Fruit fly (Drosophila melanogaster) whole organism, wandering third instar larva: ENCODE measurements around the gene CG1998.
A peak's percentile ranks its signal among the peaks of the same experiment; 100 is the strongest.

Source experiments
- Abd-B ChIP-seq: fragments of >200 bp; optimal IDR thresholded peaks from 2 replicates; lab custom pipeline; 2017; ENCODE audit warnings: missing biosample characterization, missing genetic modification characterization
- CG32264 ChIP-seq: fragments of 200-800 bp; sonication (Bioruptor generic); optimal IDR thresholded peaks from 2 replicates; lab custom pipeline; 2016; ENCODE audit warnings: missing biosample characterization, missing genetic modification characterization
- CG9705 ChIP-seq: fragments of 200-800 bp; sonication (Bioruptor generic); optimal IDR thresholded peaks from 2 replicates; lab custom pipeline; 2018; ENCODE audit warnings: missing biosample characterization, mild to moderate bottlenecking, missing genetic modification characterization
- CrebA ChIP-seq: fragments of 200-800 bp; sonication (Bioruptor generic); optimal IDR thresholded peaks from 2 replicates; lab custom pipeline; 2016; ENCODE audit warnings: missing biosample characterization, mild to moderate bottlenecking, missing genetic modification characterization, borderline replicate concordance
- Dfd ChIP-seq: fragments of >200 bp; optimal IDR thresholded peaks from 2 replicates; lab custom pipeline; 2017; ENCODE audit warnings: missing biosample characterization, missing genetic modification characterization
- Dif ChIP-seq: fragments of 200-275, 200-300 bp; sonication (Bioruptor generic); optimal IDR thresholded peaks from 2 replicates; lab custom pipeline; 2018; ENCODE audit warnings: missing biosample characterization, missing genetic modification characterization; ENCODE audit not compliant: partially characterized antibody
- GATAd ChIP-seq: sonication (Bioruptor generic); optimal IDR thresholded peaks from 2 replicates; lab custom pipeline; 2016; ENCODE audit warnings: missing biosample characterization, missing genetic modification characterization
- HLH106 ChIP-seq: fragments of 200-800 bp; optimal IDR thresholded peaks from 3 replicates; lab custom pipeline; 2019; ENCODE audit warnings: missing biosample characterization, mild to moderate bottlenecking, missing genetic modification characterization, moderate library complexity
- Hnf4 ChIP-seq: fragments of 200-800 bp; sonication (Bioruptor generic); optimal IDR thresholded peaks from 2 replicates; lab custom pipeline; 2016; ENCODE audit warnings: missing biosample characterization, mild to moderate bottlenecking, missing genetic modification characterization
- Hr78 ChIP-seq: fragments of >200 bp; optimal IDR thresholded peaks from 2 replicates; lab custom pipeline; 2017; ENCODE audit warnings: missing biosample characterization, missing genetic modification characterization
- Hr83 ChIP-seq: fragments of 200-300 bp; sonication (Bioruptor generic); optimal IDR thresholded peaks from 2 replicates; lab custom pipeline; 2016; ENCODE audit warnings: missing biosample characterization, mild to moderate bottlenecking, missing genetic modification characterization, moderate library complexity; ENCODE audit not compliant: poor library complexity, severe bottlenecking
- Jra ChIP-seq: sonication (Bioruptor generic); optimal IDR thresholded peaks from 2 replicates; lab custom pipeline; 2016; ENCODE audit warnings: missing biosample characterization, missing genetic modification characterization
- Mio ChIP-seq: sonication (Bioruptor generic); optimal IDR thresholded peaks from 2 replicates; lab custom pipeline; 2016; ENCODE audit warnings: missing biosample characterization, missing genetic modification characterization
- Myc ChIP-seq: fragments of >200 bp; optimal IDR thresholded peaks from 2 replicates; lab custom pipeline; 2017
- N ChIP-seq: fragments of >200 bp; optimal IDR thresholded peaks from 2 replicates; lab custom pipeline; 2018; ENCODE audit warnings: missing biosample characterization, missing external identifiers, missing genetic modification characterization
- OdsH ChIP-seq: fragments of 200-800 bp; sonication (Bioruptor generic); optimal IDR thresholded peaks from 2 replicates; lab custom pipeline; 2016; ENCODE audit warnings: missing biosample characterization, mild to moderate bottlenecking, missing genetic modification characterization
- Rel ChIP-seq, 2 experiments: fragments of 200-800 bp; sonication (Bioruptor generic) in 1 of 2; optimal IDR thresholded peaks; 2 replicates in 1 of 2; 3 replicates in 1 of 2; lab custom pipeline; 2016 to 2019; ENCODE audit warnings: mild to moderate bottlenecking in 2 of 2, missing biosample characterization in 2 of 2, missing genetic modification characterization in 2 of 2, moderate library complexity in 1 of 2
- Sp1 ChIP-seq: fragments of 200-800 bp; sonication (Bioruptor generic); optimal IDR thresholded peaks from 3 replicates; lab custom pipeline; 2019; ENCODE audit warnings: missing biosample characterization, mild to moderate bottlenecking, missing genetic modification characterization, moderate library complexity
- Vsx2 ChIP-seq: fragments of 200-300, 225-300 bp; sonication (Bioruptor generic); optimal IDR thresholded peaks from 2 replicates; lab custom pipeline; 2018; ENCODE audit warnings: missing biosample characterization, missing genetic modification characterization; ENCODE audit not compliant: partially characterized antibody
- br ChIP-seq: fragments of 200-800 bp; sonication (Bioruptor generic); optimal IDR thresholded peaks from 2 replicates; lab custom pipeline; 2016; ENCODE audit warnings: missing biosample characterization, missing genetic modification characterization
- brk ChIP-seq: fragments of 200-800 bp; sonication (Bioruptor generic); optimal IDR thresholded peaks from 2 replicates; lab custom pipeline; 2016; ENCODE audit warnings: missing biosample characterization, mild to moderate bottlenecking, missing genetic modification characterization
- dl ChIP-seq, 2 experiments: fragments of 175-275, 200-275 bp in 1 of 2; fragments of 200-275 bp in 1 of 2; sonication (Bioruptor generic); optimal IDR thresholded peaks; lab custom pipeline; 2018; ENCODE audit warnings: mild to moderate bottlenecking in 2 of 2, missing biosample characterization in 2 of 2, missing genetic modification characterization in 2 of 2, moderate library complexity in 2 of 2; ENCODE audit not compliant: partially characterized antibody in 2 of 2, insufficient read depth in 1 of 2
- dmrt93B ChIP-seq: fragments of 200-800 bp; sonication (Bioruptor generic); optimal IDR thresholded peaks from 2 replicates; lab custom pipeline; 2018; ENCODE audit warnings: missing biosample characterization, mild to moderate bottlenecking, missing genetic modification characterization
- dsf ChIP-seq: sonication (Bioruptor generic); optimal IDR thresholded peaks from 2 replicates; lab custom pipeline; 2016; ENCODE audit warnings: missing biosample characterization, missing genetic modification characterization, borderline replicate concordance
- ey ChIP-seq: fragments of 200-800 bp; sonication (Bioruptor generic); optimal IDR thresholded peaks from 2 replicates; lab custom pipeline; 2016; ENCODE audit warnings: missing biosample characterization, missing genetic modification characterization
- foxo ChIP-seq, 2 experiments: fragments of 200-800 bp; sonication (Bioruptor generic); optimal IDR thresholded peaks; 2 replicates in 1 of 2; 3 replicates in 1 of 2; lab custom pipeline; 2016 to 2017; ENCODE audit warnings: missing biosample characterization in 2 of 2, missing genetic modification characterization in 2 of 2
- fru ChIP-seq: fragments of 200-800 bp; sonication (Bioruptor generic); optimal IDR thresholded peaks from 3 replicates; lab custom pipeline; 2016; ENCODE audit warnings: missing biosample characterization, mild to moderate bottlenecking, missing genetic modification characterization
- h ChIP-seq: fragments of 200-800 bp; sonication (Bioruptor generic); optimal IDR thresholded peaks from 3 replicates; lab custom pipeline; 2016; ENCODE audit warnings: missing biosample characterization, mild to moderate bottlenecking, missing genetic modification characterization
- jim ChIP-seq: fragments of 175-275, 200-325 bp; sonication (Bioruptor generic); optimal IDR thresholded peaks from 2 replicates; lab custom pipeline; 2016; ENCODE audit warnings: missing biosample characterization, mild to moderate bottlenecking, missing genetic modification characterization
- lola ChIP-seq: fragments of >200 bp; optimal IDR thresholded peaks from 2 replicates; lab custom pipeline; 2017; ENCODE audit warnings: missing biosample characterization, missing genetic modification characterization
- pan ChIP-seq: fragments of >200 bp; optimal IDR thresholded peaks from 2 replicates; lab custom pipeline; 2017
- psq ChIP-seq: fragments of 200-800 bp; sonication (Bioruptor generic); optimal IDR thresholded peaks from 3 replicates; lab custom pipeline; 2017; ENCODE audit warnings: missing biosample characterization, mild to moderate bottlenecking, missing genetic modification characterization, moderate library complexity
- rgr ChIP-seq: fragments of 200-800 bp; sonication (Bioruptor generic); optimal IDR thresholded peaks from 3 replicates; lab custom pipeline; 2016; ENCODE audit warnings: missing biosample characterization, mild to moderate bottlenecking, missing genetic modification characterization
- sage ChIP-seq: fragments of 200-800 bp; sonication (Bioruptor generic); optimal IDR thresholded peaks from 2 replicates; lab custom pipeline; 2016; ENCODE audit warnings: missing biosample characterization, mild to moderate bottlenecking, missing genetic modification characterization
- sv ChIP-seq: fragments of 200-800 bp; sonication (Bioruptor generic); optimal IDR thresholded peaks from 3 replicates; lab custom pipeline; 2016; ENCODE audit warnings: missing biosample characterization, missing genetic modification characterization
- tai ChIP-seq: sonication (Bioruptor generic); optimal IDR thresholded peaks from 2 replicates; lab custom pipeline; 2016; ENCODE audit warnings: missing biosample characterization, missing genetic modification characterization
- usp ChIP-seq: fragments of >200 bp; optimal IDR thresholded peaks from 2 replicates; lab custom pipeline; 2017; ENCODE audit warnings: missing biosample characterization, missing genetic modification characterization
- woc ChIP-seq: sonication (Bioruptor generic); optimal IDR thresholded peaks from 2 replicates; lab custom pipeline; 2016; ENCODE audit warnings: missing biosample characterization, mild to moderate bottlenecking, missing genetic modification characterization

CG1998 gene

dm6 chrX:13395988-13396377, 16.9 kb downstream of the CG1998 start:
- TF ChIP-seq tai (GFP tag; lab: Kevin White, UChicago) (no peak), Dfd (GFP tag; lab: Kevin White, UChicago) (no peak), Hr78 (no peak), CG32264 (GFP tag; lab: Kevin White, UChicago) (no peak), jim (peak; percentile 88), Rel (GFP tag; optimal IDR thresholded peaks at IDR 0.05; lab: Kevin White, UChicago) (no peak), Rel (tag; optimal IDR thresholded peaks at IDR 0.05; lab: Kevin White, UChicago) (peak; percentile 92), Dif (no peak), Hr83 (no peak), pan (lab: Kevin White, UChicago) (no peak)

dm6 chrX:13395020-13395419, 17.9 kb downstream of the CG1998 start:
- TF ChIP-seq sv (GFP tag; lab: Kevin White, UChicago) (no peak), usp (no peak), Dfd (GFP tag; lab: Kevin White, UChicago) (no peak), dsf (GFP tag; lab: Kevin White, UChicago) (no peak), Sp1 (GFP tag; lab: Kevin White, UChicago) (no peak), Jra (no peak), brk (GFP tag; lab: Kevin White, UChicago) (no peak), GATAd (GFP tag; lab: Kevin White, UChicago) (no peak)
- TF ChIP-seq, all 38 proteins: peak for 0

DNA sequence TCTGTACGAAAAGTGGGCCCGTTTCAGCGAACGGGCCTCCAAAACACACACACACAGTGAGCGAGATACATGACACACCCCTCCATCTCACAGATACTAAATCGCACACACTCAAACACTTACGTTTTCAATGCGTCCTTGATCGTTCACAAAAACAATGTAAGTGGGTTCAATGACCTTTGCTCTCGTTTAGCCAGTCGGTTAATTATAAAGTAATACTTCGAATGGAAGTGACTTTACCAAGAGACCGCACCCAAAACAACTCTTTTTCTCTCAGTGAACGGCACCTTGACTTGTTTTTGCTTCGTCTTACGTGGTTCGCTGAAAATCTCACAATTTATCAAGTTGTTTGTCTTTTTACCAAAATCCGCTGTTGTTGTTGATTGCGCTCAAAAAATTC, 18.5 kb downstream of the CG1998 start:
- no peak for TF ChIP-seq lola (GFP tag; lab: Kevin White, UChicago)
- no peak for TF ChIP-seq Dfd (GFP tag; lab: Kevin White, UChicago)
- no peak for TF ChIP-seq Myc
- no peak for TF ChIP-seq Mio (GFP tag; lab: Kevin White, UChicago)
- no peak for TF ChIP-seq Hr83
- no peak for TF ChIP-seq CrebA
- TF ChIP-seq br (GFP tag; lab: Kevin White, UChicago), result peak; percentile 52
- no peak for TF ChIP-seq Sp1 (GFP tag; lab: Kevin White, UChicago)
- TF ChIP-seq GATAd (GFP tag; lab: Kevin White, UChicago), result no peak
- TF ChIP-seq tai (GFP tag; lab: Kevin White, UChicago), result peak; percentile 53
- TF ChIP-seq sage (GFP tag; lab: Kevin White, UChicago), result no peak
- TF ChIP-seq OdsH (GFP tag; lab: Kevin White, UChicago), result no peak
- TF ChIP-seq sv (GFP tag; lab: Kevin White, UChicago), result no peak
- no peak for TF ChIP-seq dsf (GFP tag; lab: Kevin White, UChicago)
- no peak for TF ChIP-seq dl (GFP tag; optimal IDR thresholded peaks at IDR 0.05; lab: Kevin White, UChicago; ENCODE audit: insufficient read depth in 1 of 2, partially characterized antibody in 2 of 2)
- TF ChIP-seq rgr, result peak; percentile 45
- peak; percentile 57 for TF ChIP-seq woc
- peak; percentile 1 for TF ChIP-seq brk (GFP tag; lab: Kevin White, UChicago)
- TF ChIP-seq Abd-B, result no peak
- no peak for TF ChIP-seq jim
- no peak for TF ChIP-seq CG9705 (GFP tag; lab: Kevin White, UChicago)
- TF ChIP-seq Hr78, result no peak
- TF ChIP-seq ey (GFP tag; lab: Kevin White, UChicago), result peak; percentile 59
- no peak for TF ChIP-seq usp
- TF ChIP-seq psq (GFP tag; lab: Kevin White, UChicago), result peak; percentile 48
- TF ChIP-seq CG32264 (GFP tag; lab: Kevin White, UChicago), result no peak
- no peak for TF ChIP-seq pan (lab: Kevin White, UChicago)
- TF ChIP-seq HLH106 (tag; lab: Kevin White, UChicago), result peak; percentile 27
- peak; percentile 64 for TF ChIP-seq fru (GFP tag; lab: Kevin White, UChicago)
- no peak for TF ChIP-seq Dif
- peak; percentile 39 for TF ChIP-seq Hnf4 (GFP tag; lab: Kevin White, UChicago)
- TF ChIP-seq N (GFP tag; lab: Kevin White, UChicago), result no peak
- peak in 1 of 2 experiments; percentile 60 for TF ChIP-seq foxo (GFP tag; optimal IDR thresholded peaks at IDR 0.05; lab: Kevin White, UChicago)
- TF ChIP-seq Jra, result no peak
- TF ChIP-seq h (GFP tag; lab: Kevin White, UChicago), result peak; percentile 72
- no peak for TF ChIP-seq dmrt93B (GFP tag; lab: Kevin White, UChicago)
- TF ChIP-seq Rel (GFP tag; optimal IDR thresholded peaks at IDR 0.05; lab: Kevin White, UChicago), result no peak
- no peak for TF ChIP-seq Rel (tag; optimal IDR thresholded peaks at IDR 0.05; lab: Kevin White, UChicago)
- no peak for TF ChIP-seq Vsx2 (GFP tag; lab: Kevin White, UChicago)
